Worm (Caenorhabditis elegans) whole organism, mixed stage, embryonic: ENCODE measurements around the gene nsun-5.

ENCODE experiments used
- M03D4.4 ChIP-seq: sonication (generic microtip); optimal IDR thresholded peaks from 2 replicates; lab custom pipeline; 2017; ENCODE audit warnings: mild to moderate bottlenecking, missing genetic modification characterization, missing compliant biosample characterization
- bed-3 ChIP-seq: fragments of 200-800 bp; sonication (Bioruptor generic); optimal IDR thresholded peaks from 3 replicates; lab custom pipeline; 2018; ENCODE audit warnings: mild to moderate bottlenecking, missing genetic modification characterization, moderate library complexity, missing compliant biosample characterization
- ceh-39 ChIP-seq: fragments of 150-350 bp; optimal IDR thresholded peaks from 2 replicates; lab custom pipeline; 2014; ENCODE audit warnings: missing biosample characterization, missing genetic modification characterization
- ceh-43 ChIP-seq: fragments of 200-800 bp; sonication (Bioruptor generic); optimal IDR thresholded peaks from 2 replicates; lab custom pipeline; 2018; ENCODE audit warnings: mild to moderate bottlenecking, missing genetic modification characterization, moderate library complexity, missing compliant biosample characterization
- ceh-83 ChIP-seq: fragments of 200-800 bp; sonication (Bioruptor generic); optimal IDR thresholded peaks from 2 replicates; lab custom pipeline; 2018; ENCODE audit warnings: mild to moderate bottlenecking, missing genetic modification characterization, missing compliant biosample characterization
- ces-1 ChIP-seq: fragments of 150-350 bp; optimal IDR thresholded peaks from 2 replicates; lab custom pipeline; 2014; ENCODE audit warnings: missing biosample characterization, missing genetic modification reagents, missing genetic modification characterization
- cnd-1 ChIP-seq: fragments of 200-800 bp; sonication (Bioruptor generic); optimal IDR thresholded peaks from 2 replicates; lab custom pipeline; 2018; ENCODE audit warnings: mild to moderate bottlenecking, missing genetic modification characterization, missing compliant biosample characterization
- drap-1 ChIP-seq: fragments of 200-800 bp; sonication (Bioruptor generic); optimal IDR thresholded peaks from 3 replicates; lab custom pipeline; 2018; ENCODE audit warnings: mild to moderate bottlenecking, missing genetic modification characterization, missing compliant biosample characterization
- elt-1 ChIP-seq: sonication (generic microtip); optimal IDR thresholded peaks from 2 replicates; lab custom pipeline; 2017; ENCODE audit warnings: missing genetic modification characterization, mild to moderate bottlenecking, missing compliant biosample characterization, antibody characterized with exemption, moderate library complexity, borderline replicate concordance; ENCODE audit not compliant: insufficient read depth
- flh-1 ChIP-seq: fragments of 200-800 bp; sonication (Bioruptor generic); optimal IDR thresholded peaks from 2 replicates; lab custom pipeline; 2018; ENCODE audit warnings: mild to moderate bottlenecking, missing genetic modification characterization, moderate library complexity, missing compliant biosample characterization
- hlh-1 ChIP-seq: fragments of 150-350 bp; optimal IDR thresholded peaks from 2 replicates; lab custom pipeline; 2014; ENCODE audit warnings: missing biosample characterization, missing genetic modification reagents, missing genetic modification characterization
- lin-13 ChIP-seq: fragments of 150-350 bp; optimal IDR thresholded peaks from 2 replicates; lab custom pipeline; 2014; ENCODE audit warnings: missing biosample characterization, missing genetic modification characterization
- lsy-2 ChIP-seq: fragments of 150-350 bp; optimal IDR thresholded peaks from 2 replicates; lab custom pipeline; 2014; ENCODE audit warnings: missing biosample characterization, missing genetic modification characterization
- mab-5 ChIP-seq: fragments of 150-350 bp; optimal IDR thresholded peaks from 2 replicates; lab custom pipeline; 2014; ENCODE audit warnings: missing biosample characterization, missing genetic modification characterization
- mep-1 ChIP-seq: fragments of 150-350 bp; optimal IDR thresholded peaks from 2 replicates; lab custom pipeline; 2017; ENCODE audit warnings: missing biosample characterization, missing genetic modification reagents, missing genetic modification characterization, inconsistent platforms
- mls-2 ChIP-seq: sonication (generic microtip); optimal IDR thresholded peaks from 2 replicates; lab custom pipeline; 2016; ENCODE audit warnings: mild to moderate bottlenecking, missing genetic modification characterization, moderate library complexity, missing compliant biosample characterization
- nhr-2 ChIP-seq: fragments of 150-350 bp; optimal IDR thresholded peaks from 2 replicates; lab custom pipeline; 2014; ENCODE audit warnings: missing biosample characterization, missing genetic modification characterization
- nhr-237 ChIP-seq: fragments of 150-350 bp; optimal IDR thresholded peaks from 2 replicates; lab custom pipeline; 2014; ENCODE audit warnings: missing biosample characterization, missing genetic modification characterization
- pha-4 ChIP-seq: fragments of 150-350 bp; optimal IDR thresholded peaks from 2 replicates; lab custom pipeline; 2018; ENCODE audit warnings: missing biosample characterization, missing genetic modification reagents, missing genetic modification characterization
- sem-2 ChIP-seq: fragments of 200-800 bp; sonication (Bioruptor generic); optimal IDR thresholded peaks from 2 replicates; lab custom pipeline; 2018; ENCODE audit warnings: mild to moderate bottlenecking, missing genetic modification characterization, missing compliant biosample characterization
- snpc-4 ChIP-seq: fragments of 150-350 bp; optimal IDR thresholded peaks from 2 replicates; lab custom pipeline; 2014; ENCODE audit warnings: missing biosample characterization, missing genetic modification characterization
- sptf-1 ChIP-seq: sonication (generic microtip); optimal IDR thresholded peaks from 2 replicates; lab custom pipeline; 2017; ENCODE audit warnings: mild to moderate bottlenecking, missing genetic modification characterization, moderate library complexity, missing compliant biosample characterization
- unc-120 ChIP-seq: sonication (generic microtip); optimal IDR thresholded peaks from 2 replicates; lab custom pipeline; 2017; ENCODE audit warnings: missing genetic modification characterization, missing compliant biosample characterization; ENCODE audit not compliant: poor library complexity, severe bottlenecking
- unc-39 ChIP-seq: fragments of 150-350 bp; optimal IDR thresholded peaks from 2 replicates; lab custom pipeline; 2014; ENCODE audit warnings: missing biosample characterization, missing genetic modification characterization
- unc-62 ChIP-seq: fragments of 150-350 bp; optimal IDR thresholded peaks from 2 replicates; lab custom pipeline; 2014; ENCODE audit warnings: missing biosample characterization, missing genetic modification reagents, missing genetic modification characterization
- zip-8 ChIP-seq: fragments of 150-350 bp; optimal IDR thresholded peaks from 2 replicates; lab custom pipeline; 2014; ENCODE audit warnings: missing biosample characterization, missing genetic modification characterization

nsun-5 gene

DNA sequence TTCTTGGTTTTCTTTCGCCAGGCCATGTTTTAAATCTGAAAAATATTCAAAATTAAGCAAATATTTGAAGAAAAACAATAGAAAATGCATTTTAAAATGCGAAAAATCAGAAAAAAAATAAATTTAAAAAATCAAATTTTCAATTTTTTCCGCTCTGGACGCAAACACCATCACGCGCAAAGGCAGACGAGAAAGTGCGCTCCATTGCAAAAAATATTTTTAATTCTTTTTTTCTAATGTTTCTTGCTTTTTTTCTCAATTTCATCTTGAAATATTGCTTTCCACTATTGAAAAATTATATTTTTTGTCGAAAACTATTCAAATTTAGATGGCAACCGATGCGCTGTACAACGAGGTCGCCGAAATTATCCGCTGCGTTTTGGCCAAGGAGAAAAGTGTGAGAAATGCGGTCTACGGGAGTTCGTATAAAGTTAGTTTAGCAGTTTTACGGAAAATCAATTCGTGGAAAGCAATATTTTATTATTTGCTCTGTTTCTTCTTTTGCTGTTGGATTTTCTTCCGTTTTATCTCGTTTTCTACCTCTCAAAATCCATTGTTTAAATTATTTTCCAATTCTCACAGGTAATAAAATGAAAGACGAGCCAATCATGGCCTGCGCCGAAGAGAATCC is at the start of gene nsun-5, which contains the start of the genes pole-4 and metl-2:
Gene nsun-5, plus strand, starts transcription at position 298 of the 631 bp plus-strand sequence.
Gene pole-4, minus strand, starts transcription at position 35 of the 631 bp plus-strand sequence.
Gene metl-2, plus strand, starts transcription at position 581 of the 631 bp plus-strand sequence.
- TF ChIP-seq ces-1: peak; percentile 75
- no peak for TF ChIP-seq unc-62 (GFP tag; lab: Kevin White, UChicago)
- peak; percentile 70 for TF ChIP-seq lsy-2 (tag; lab: Kevin White, UChicago)
- peak; percentile 14 for TF ChIP-seq mep-1 (tag; lab: Kevin White, UChicago)
- TF ChIP-seq ceh-83 (GFP tag; lab: Kevin White, UChicago): no peak

DNA sequence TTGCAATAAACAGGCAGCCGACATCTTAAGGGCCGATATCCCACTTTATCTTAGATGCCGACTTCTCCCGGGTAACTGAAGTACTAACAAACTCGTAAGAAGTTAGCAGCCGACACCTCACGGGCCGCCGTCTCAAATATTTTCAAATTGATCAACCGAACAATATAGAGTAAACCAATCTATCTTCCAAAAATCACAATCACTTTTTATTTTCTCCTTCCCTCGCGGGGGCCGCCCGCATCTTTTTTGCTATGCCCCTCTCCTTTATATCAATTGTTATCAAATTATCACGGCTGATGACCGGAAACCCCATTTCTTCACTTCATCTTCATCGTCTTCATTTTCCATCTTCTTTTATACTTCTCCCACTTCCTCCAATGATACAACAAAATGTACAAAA is 40.7 kb upstream of the nsun-5 start:
- TF ChIP-seq cnd-1 (no peak), ceh-43 (GFP tag; lab: Kevin White, UChicago) (no peak), nhr-2 (tag; lab: Kevin White, UChicago) (no peak), mab-5 (tag; lab: Kevin White, UChicago) (no peak)

DNA sequence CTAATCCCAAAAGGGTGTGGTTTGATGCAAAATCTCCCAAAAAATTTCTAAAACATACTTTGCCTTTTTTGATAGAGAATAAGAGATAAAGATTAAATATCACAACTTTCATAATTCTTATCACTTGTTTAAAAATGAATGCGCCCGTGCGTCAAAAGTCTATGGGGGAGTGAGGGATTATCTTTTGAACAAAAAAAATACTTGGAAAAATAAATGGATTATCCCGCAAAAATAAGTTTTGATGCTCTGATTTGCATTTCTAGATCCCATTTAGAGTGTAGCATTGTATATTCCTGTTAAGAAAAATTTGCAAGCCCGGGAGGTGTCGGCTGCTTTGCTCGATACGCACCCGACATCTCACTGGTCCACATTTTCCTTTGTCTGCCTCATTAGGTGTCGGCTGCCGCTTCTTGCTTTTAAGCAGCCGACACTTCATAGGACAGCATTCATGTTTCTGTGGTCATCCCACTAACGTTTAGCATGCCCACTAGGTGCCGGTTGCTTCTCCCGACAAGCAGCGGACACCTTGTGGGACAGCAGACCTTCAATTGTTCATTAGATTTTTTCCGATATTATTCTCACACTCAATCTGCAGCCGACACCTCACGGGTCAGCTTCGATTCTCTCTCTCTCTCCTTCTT is 33.9 kb upstream of the nsun-5 start:
- TF ChIP-seq hlh-1: no peak
- TF ChIP-seq ceh-83 (GFP tag; lab: Kevin White, UChicago): no peak
- no peak for TF ChIP-seq bed-3 (GFP tag; lab: Kevin White, UChicago)
- TF ChIP-seq nhr-2 (tag; lab: Kevin White, UChicago): no peak
- TF ChIP-seq unc-62 (GFP tag; lab: Kevin White, UChicago): no peak
- no peak for TF ChIP-seq elt-1
- no peak for TF ChIP-seq sem-2 (GFP tag; lab: Kevin White, UChicago)
- no peak for TF ChIP-seq sptf-1
- no peak for TF ChIP-seq lsy-2 (tag; lab: Kevin White, UChicago)
- no peak for TF ChIP-seq ces-1
- TF ChIP-seq snpc-4: no peak
- TF ChIP-seq mls-2: no peak
- TF ChIP-seq M03D4.4 (tag; lab: Kevin White, UChicago): no peak
- TF ChIP-seq cnd-1: no peak
- TF ChIP-seq, all 35 proteins: peak for 0

DNA sequence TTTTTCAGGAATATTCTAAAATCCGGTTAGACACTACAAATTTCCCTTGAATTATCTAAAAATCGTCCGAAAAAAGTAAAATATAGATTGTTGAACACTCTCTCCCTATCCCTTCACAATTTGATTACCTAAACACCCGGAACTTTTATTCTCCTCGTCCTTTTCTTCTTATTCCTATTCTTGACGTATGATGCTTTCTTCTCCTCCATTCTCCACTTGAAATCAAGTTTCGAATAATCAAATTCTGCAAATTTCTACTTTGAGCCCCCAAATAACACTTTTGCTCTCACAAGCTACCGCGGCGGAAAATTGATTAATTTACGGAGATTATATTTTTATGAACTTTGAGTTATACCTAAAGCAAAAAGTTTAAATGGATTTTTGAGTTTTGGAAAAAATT is 31.1 kb upstream of the nsun-5 start:
- TF ChIP-seq ces-1 (peak; percentile 95), ceh-43 (GFP tag; lab: Kevin White, UChicago) (no peak), lsy-2 (tag; lab: Kevin White, UChicago) (no peak), cnd-1 (no peak), sem-2 (GFP tag; lab: Kevin White, UChicago) (no peak), unc-39 (no peak), mab-5 (tag; lab: Kevin White, UChicago) (no peak), zip-8 (tag; lab: Kevin White, UChicago) (no peak)

DNA sequence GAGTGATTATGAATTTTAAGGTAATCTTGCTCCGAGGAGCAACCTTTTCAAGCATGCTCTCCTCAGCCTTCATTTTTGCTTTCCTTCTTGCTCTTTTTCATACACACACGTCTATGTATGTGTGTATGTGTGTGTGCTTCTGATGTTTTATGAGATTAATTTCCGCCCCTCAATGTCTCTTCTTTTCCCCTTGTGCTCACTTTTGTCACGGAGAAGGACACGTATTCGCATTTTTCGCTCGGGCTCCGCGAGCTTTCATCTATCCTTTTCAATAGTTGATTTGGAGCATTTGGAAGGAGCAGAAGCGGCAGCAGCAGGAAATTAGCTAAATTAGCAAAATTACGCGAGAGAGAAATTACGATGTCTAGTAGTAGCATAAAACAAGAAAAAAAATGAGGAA is 29.1 kb upstream of the nsun-5 start:
- TF ChIP-seq mls-2 (no peak), ces-1 (peak; percentile 70)

DNA sequence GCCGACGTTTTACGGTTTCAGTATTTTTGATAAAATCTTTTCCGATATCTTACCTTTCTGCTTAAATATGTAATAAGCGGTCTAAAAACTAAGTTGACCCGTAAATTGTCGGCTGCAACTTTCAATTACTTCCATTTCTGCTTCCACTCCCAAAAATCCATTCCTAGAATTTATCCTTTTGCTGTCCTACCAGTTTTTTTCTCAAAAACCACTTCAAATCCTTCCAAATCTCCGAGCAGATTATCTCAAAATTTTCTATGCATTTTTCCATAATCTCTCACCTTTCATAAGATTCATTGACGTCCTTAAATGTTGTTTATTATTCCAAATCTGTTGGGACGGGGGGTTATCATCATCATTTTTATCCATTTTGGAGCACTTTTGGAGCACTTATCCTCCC is 28.4 kb upstream of the nsun-5 start:
- TF ChIP-seq sem-2 (GFP tag; lab: Kevin White, UChicago): no peak
- no peak for TF ChIP-seq unc-120 (tag; lab: Kevin White, UChicago)
- no peak for TF ChIP-seq pha-4
- no peak for TF ChIP-seq lin-13 (tag; lab: Kevin White, UChicago)
- TF ChIP-seq hlh-1: no peak

DNA sequence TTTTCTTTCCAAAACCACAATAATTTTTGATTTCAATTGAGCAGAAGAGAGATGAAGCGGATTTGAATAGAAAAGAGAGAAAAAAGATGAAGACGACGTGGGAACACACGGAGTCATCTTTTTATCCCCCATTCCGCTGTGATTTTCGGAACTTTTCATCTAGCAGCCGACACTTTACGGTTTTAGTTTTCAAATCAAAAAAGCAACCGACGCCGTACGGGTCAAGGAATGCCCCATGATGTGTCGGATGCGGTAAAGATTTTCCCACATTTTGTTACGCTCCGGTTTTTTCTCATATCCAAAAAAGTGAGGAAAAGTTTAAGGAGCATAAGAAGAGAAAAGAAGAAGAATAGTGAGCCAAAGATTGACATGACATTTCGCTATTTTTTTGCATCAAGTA is 23.9 kb upstream of the nsun-5 start:
- TF ChIP-seq hlh-1 (no peak), nhr-2 (tag; lab: Kevin White, UChicago) (no peak), M03D4.4 (tag; lab: Kevin White, UChicago) (no peak), drap-1 (GFP tag; lab: Kevin White, UChicago) (no peak), flh-1 (GFP tag; lab: Kevin White, UChicago) (no peak), ceh-83 (GFP tag; lab: Kevin White, UChicago) (no peak), nhr-237 (no peak), cnd-1 (no peak), unc-62 (GFP tag; lab: Kevin White, UChicago) (no peak), ceh-39 (tag; lab: Kevin White, UChicago) (no peak)
